Worm (Caenorhabditis elegans): ENCODE data around the gene Y43E12A.3.

The Y43E12A.3 gene

DNA sequence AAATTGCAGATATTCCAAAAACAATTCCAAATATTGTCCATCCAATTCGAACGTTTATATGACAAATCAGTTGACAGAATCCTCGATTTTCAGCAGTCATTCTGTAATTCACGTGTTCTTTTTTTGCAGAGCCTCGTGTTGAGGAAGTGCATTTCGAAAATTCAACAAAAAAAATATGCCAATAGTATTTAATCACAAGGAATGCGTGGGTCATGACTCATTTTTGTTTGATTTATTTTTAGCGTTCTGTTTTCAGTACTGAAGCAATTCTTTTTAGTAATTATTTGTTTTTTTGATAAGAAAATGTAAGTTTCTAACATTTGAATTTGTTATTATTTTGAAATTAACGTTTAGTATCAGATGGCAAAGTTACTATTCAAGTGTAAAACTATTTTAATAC is 43.2 kb downstream of the Y43E12A.3 start, which contains the start of gene hrg-4:
TSS of gene hrg-4 (minus strand) at position 101 of the 400 bp plus-strand sequence.
- TF ChIP-seq efl-1 (optimal IDR thresholded peaks at IDR 0.05) (no peak), efl-1 (GFP tag; optimal IDR thresholded peaks at IDR 0.05 in 1 of 2) (no peak), alr-1 (tag; optimal IDR thresholded peaks at IDR 0.05; ENCODE audit: borderline replicate concordance) (no peak), rnt-1 (tag; optimal IDR thresholded peaks at IDR 0.05) (no peak), ceh-88 (GFP tag; IDR thresholded peaks at IDR 0.05) (no peak), C04F5.9 (tag; optimal IDR thresholded peaks at IDR 0.05) (no peak), egl-27 (tag; optimal IDR thresholded peaks at IDR 0.05) (no peak), dpl-1 (GFP tag; optimal IDR thresholded peaks at IDR 0.05) (no peak)

DNA sequence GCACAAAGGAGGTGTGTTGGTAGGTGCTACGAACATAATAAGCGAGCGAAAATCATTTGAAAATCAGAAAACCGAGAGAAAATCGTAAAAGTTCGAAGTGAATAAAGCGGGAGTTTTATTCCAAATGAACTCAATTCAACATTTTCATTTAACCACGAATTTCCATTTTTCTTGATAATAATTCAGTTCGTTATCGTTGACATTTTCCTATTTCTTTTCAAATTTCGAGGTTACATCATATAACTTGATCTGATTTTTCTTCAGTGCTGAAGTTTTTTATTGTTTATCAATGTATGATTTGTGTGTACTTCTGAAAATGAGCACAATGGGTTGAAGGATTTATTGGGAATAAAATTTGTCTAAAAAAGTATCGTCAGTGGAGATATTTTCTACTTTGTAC is 43.9 kb downstream of the Y43E12A.3 start:
- no peak for TF ChIP-seq nhr-47 (tag; optimal IDR thresholded peaks at IDR 0.05)
- TF ChIP-seq elt-2 (tag; optimal IDR thresholded peaks at IDR 0.05), result peak; percentile 71

DNA sequence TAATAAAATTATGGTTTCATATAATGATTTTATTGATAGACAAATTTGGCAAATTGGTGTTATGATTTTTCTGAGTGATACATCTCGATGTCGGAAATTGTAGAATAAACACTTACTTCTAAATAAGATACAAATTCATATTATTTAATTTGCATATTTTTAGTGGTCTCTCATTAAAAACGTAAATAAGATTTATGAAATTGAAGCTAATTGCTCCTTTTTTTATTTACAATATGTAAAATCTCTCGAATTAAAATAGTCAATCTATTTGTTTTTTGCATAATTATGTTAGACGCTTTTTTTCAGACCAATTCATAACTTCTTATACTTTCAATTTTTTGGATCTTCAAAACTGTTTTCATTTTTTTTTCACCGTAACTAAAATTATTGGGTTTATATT is 44.6 kb downstream of the Y43E12A.3 start, which contains the start of gene hrg-6:
TSS of gene hrg-6 (plus strand) at position 301 of the 400 bp plus-strand sequence.
- TF ChIP-seq lsy-2 (tag; optimal IDR thresholded peaks at IDR 0.05) (no peak), efl-1 (optimal IDR thresholded peaks at IDR 0.05) (no peak), efl-1 (GFP tag; optimal IDR thresholded peaks at IDR 0.05 in 1 of 2) (peak in 1 of 2 experiments; percentile 78)

DNA sequence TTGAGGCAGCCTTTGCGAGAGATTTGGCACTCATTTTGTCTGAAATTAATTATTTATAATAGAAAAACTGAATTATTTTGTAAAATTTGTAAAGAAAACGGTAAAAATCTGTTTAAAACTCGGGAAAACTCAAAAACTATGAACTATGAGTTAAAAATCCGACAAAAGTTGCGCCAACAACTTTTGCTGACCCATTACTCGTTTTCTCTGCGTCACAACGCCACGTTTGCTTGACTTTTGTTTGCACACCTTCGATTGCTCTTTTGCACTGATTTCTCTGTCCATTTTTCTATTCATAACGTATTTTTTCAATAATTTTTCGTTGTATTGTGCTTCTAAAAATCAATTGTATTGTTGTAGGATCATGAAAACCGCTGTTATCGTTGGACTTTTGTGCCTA is 48.5 kb downstream of the Y43E12A.3 start, which contains the start of gene fkb-1:
TSS of gene fkb-1 (plus strand) at position 361 of the 400 bp plus-strand sequence.
- TF ChIP-seq zag-1 (tag; optimal IDR thresholded peaks at IDR 0.05) (no peak), aha-1 (tag; optimal IDR thresholded peaks at IDR 0.05) (no peak), isw-1 (GFP tag; IDR thresholded peaks at IDR 0.05) (peak; percentile 43), lsy-2 (tag; optimal IDR thresholded peaks at IDR 0.05) (peak; percentile 82 to 85), elt-3 (tag; optimal IDR thresholded peaks at IDR 0.05) (peak in 1 of 6 experiments; percentile 45), pqm-1 (tag; optimal IDR thresholded peaks at IDR 0.05) (no peak), dsc-1 (tag; optimal IDR thresholded peaks at IDR 0.05) (peak; percentile 61), unc-30 (tag; optimal IDR thresholded peaks at IDR 0.05) (no peak), nhr-11 (tag; optimal IDR thresholded peaks at IDR 0.05) (peak; percentile 45), nhr-76 (tag; optimal IDR thresholded peaks at IDR 0.05) (no peak), pag-3 (tag; optimal IDR thresholded peaks at IDR 0.05; ENCODE audit: borderline replicate concordance, insufficient read depth) (no peak), fkh-10 (GFP tag; optimal IDR thresholded peaks at IDR 0.05) (no peak), efl-3 (GFP tag; optimal IDR thresholded peaks at IDR 0.05) (no peak), nhr-12 (tag; optimal IDR thresholded peaks at IDR 0.05) (no peak), mef-2 (tag; optimal IDR thresholded peaks at IDR 0.05) (no peak), elt-2 (tag; optimal IDR thresholded peaks at IDR 0.05) (peak; percentile 3), aly-2 (tag; optimal IDR thresholded peaks at IDR 0.05) (no peak), fos-1 (tag; optimal IDR thresholded peaks at IDR 0.05) (peak; percentile 27), ceh-88 (GFP tag; IDR thresholded peaks at IDR 0.05) (peak; percentile 25; the same call in 1 of the 2 replicates), blmp-1 (tag; optimal IDR thresholded peaks at IDR 0.05) (peak; percentile 29), hlh-4 (tag; optimal IDR thresholded peaks at IDR 0.05) (no peak), egl-27 (tag; optimal IDR thresholded peaks at IDR 0.05) (no peak), nhr-20 (tag; optimal IDR thresholded peaks at IDR 0.05) (peak; percentile 79), xbp-1 (tag; optimal IDR thresholded peaks at IDR 0.05) (peak; percentile 94), fkh-4 (tag; optimal IDR thresholded peaks at IDR 0.05; ENCODE audit: borderline replicate concordance) (no peak), mep-1 (tag; optimal IDR thresholded peaks at IDR 0.05) (peak; percentile 83), ceh-82 (tag; optimal IDR thresholded peaks at IDR 0.05) (peak; percentile 39 to 67 (median 60)), dpl-1 (GFP tag; optimal IDR thresholded peaks at IDR 0.05) (peak; percentile 59 to 75 (median 74)), lin-14 (GFP tag; optimal IDR thresholded peaks at IDR 0.05) (peak; percentile 82), lin-15B (tag; optimal IDR thresholded peaks at IDR 0.05) (peak; percentile 6), tbx-2 (tag; optimal IDR thresholded peaks at IDR 0.05) (peak; percentile 76), vab-15 (tag; optimal IDR thresholded peaks at IDR 0.05) (no peak), unc-98 (GFP tag; IDR thresholded peaks at IDR 0.05) (no peak), ama-1 (optimal IDR thresholded peaks at IDR 0.05) (no peak), ceh-8 (GFP tag; optimal IDR thresholded peaks at IDR 0.05) (peak; percentile 6), lin-39 (tag; optimal IDR thresholded peaks at IDR 0.05) (peak; percentile 54), lin-35 (GFP tag; optimal IDR thresholded peaks at IDR 0.05) (peak; percentile 79), lin-13 (GFP tag; optimal IDR thresholded peaks at IDR 0.05) (peak; percentile 47), ztf-4 (tag; optimal IDR thresholded peaks at IDR 0.05) (no peak), unc-86 (tag; optimal IDR thresholded peaks at IDR 0.05) (peak; percentile 56), C16A3.4 (tag; optimal IDR thresholded peaks at IDR 0.05) (peak; percentile 73)

Measured in whole organism, L1 larva.